Fruit fly (Drosophila melanogaster) whole organism, embryonic: Measurements from ENCODE around the gene Mrgn1.

ENCODE experiments used
- Atf-2 ChIP-seq: fragments of 200-800 bp; sonication (Bioruptor generic); optimal IDR thresholded peaks from 2 replicates; lab custom pipeline; 2016; ENCODE audit warnings: missing biosample characterization, missing genetic modification characterization
- B-H1 ChIP-seq: fragments of 200-800 bp; sonication (Bioruptor generic); IDR thresholded peaks from 3 replicates; pipeline ENCODE4 v1.3.6; 2022; ENCODE audit warnings: missing biosample characterization, missing genetic modification characterization
- BEAF-32 ChIP-seq: fragments of 200-800 bp; sonication (Bioruptor generic); optimal IDR thresholded peaks from 3 replicates; lab custom pipeline; 2017; ENCODE audit warnings: missing biosample characterization, missing genetic modification characterization, mild to moderate bottlenecking, moderate library complexity, missing genetic modification reagents
- Bgb ChIP-seq: fragments of 200-800 bp; sonication (Bioruptor generic); IDR thresholded peaks from 2 replicates; pipeline ENCODE4 v1.3.6; 2022; ENCODE audit warnings: missing biosample characterization, missing genetic modification characterization; ENCODE audit not compliant: partially characterized antibody
- CG10267 ChIP-seq: fragments of 200-800 bp; sonication (Bioruptor generic); optimal IDR thresholded peaks from 2 replicates; lab custom pipeline; 2018; ENCODE audit warnings: missing biosample characterization, mild to moderate bottlenecking, missing genetic modification characterization, moderate library complexity
- CG10274 ChIP-seq: fragments of 200-800 bp; sonication (Bioruptor generic); optimal IDR thresholded peaks from 3 replicates; lab custom pipeline; 2017; ENCODE audit warnings: missing biosample characterization, mild to moderate bottlenecking, missing genetic modification characterization
- CG11695 ChIP-seq: fragments of 200-800 bp; sonication (Bioruptor generic); IDR thresholded peaks from 3 replicates; pipeline ENCODE4 v1.3.6; 2022; ENCODE audit warnings: missing biosample characterization, missing genetic modification characterization
- CG13296 ChIP-seq: fragments of 200-800 bp; sonication (Bioruptor generic); optimal IDR thresholded peaks from 3 replicates; lab custom pipeline; 2018; ENCODE audit warnings: missing biosample characterization, mild to moderate bottlenecking, missing genetic modification characterization
- CG17802 ChIP-seq: fragments of 200-800 bp; sonication (Bioruptor generic); optimal IDR thresholded peaks from 2 replicates; lab custom pipeline; 2018; ENCODE audit warnings: missing biosample characterization, mild to moderate bottlenecking, missing genetic modification characterization, moderate library complexity
- CG17829 ChIP-seq: fragments of 200-800 bp; optimal IDR thresholded peaks from 2 replicates; lab custom pipeline; 2019; ENCODE audit warnings: missing biosample characterization, mild to moderate bottlenecking, missing genetic modification characterization, moderate library complexity
- CG18599 ChIP-seq: fragments of 200-800 bp; sonication (Bioruptor generic); optimal IDR thresholded peaks from 3 replicates; lab custom pipeline; 2017; ENCODE audit warnings: missing biosample characterization, missing genetic modification characterization, mild to moderate bottlenecking, moderate library complexity, missing genetic modification reagents
- CG30020 ChIP-seq: fragments of 200-800 bp; optimal IDR thresholded peaks from 2 replicates; lab custom pipeline; 2019; ENCODE audit warnings: missing biosample characterization, mild to moderate bottlenecking, missing genetic modification characterization, moderate library complexity
- CG31441 ChIP-seq: fragments of 200-800 bp; sonication (Bioruptor generic); IDR thresholded peaks from 2 replicates; pipeline ENCODE4 v1.3.6; 2022; ENCODE audit warnings: missing biosample characterization, missing genetic modification characterization
- CG32767 ChIP-seq: fragments of 200-800 bp; sonication (Bioruptor generic); IDR thresholded peaks from 2 replicates; pipeline ENCODE4 v1.3.6; 2022; ENCODE audit warnings: missing biosample characterization, missing genetic modification characterization
- CG34422 ChIP-seq: fragments of 200-800 bp; sonication (Bioruptor generic); IDR thresholded peaks from 3 replicates; pipeline ENCODE4 v1.3.6; 2022; ENCODE audit warnings: missing biosample characterization, missing genetic modification characterization
- CG3847 ChIP-seq: fragments of 200-800 bp; sonication (Bioruptor generic); IDR thresholded peaks from 2 replicates; pipeline ENCODE4 v1.3.6; 2022; ENCODE audit warnings: missing biosample characterization, missing genetic modification characterization
- CG4730 ChIP-seq: fragments of 200-800 bp; sonication (Bioruptor generic); IDR thresholded peaks from 2 replicates; pipeline ENCODE4 v1.3.6; 2022; ENCODE audit warnings: missing biosample characterization, missing genetic modification characterization
- CG6854 ChIP-seq: fragments of 200-800 bp; sonication (Bioruptor generic); optimal IDR thresholded peaks from 3 replicates; lab custom pipeline; 2017; ENCODE audit warnings: missing biosample characterization, mild to moderate bottlenecking, missing genetic modification characterization
- CG7372 ChIP-seq: fragments of 200-800 bp; sonication (Bioruptor generic); IDR thresholded peaks from 2 replicates; pipeline ENCODE4 v1.3.6; 2022; ENCODE audit warnings: missing biosample characterization, missing genetic modification characterization
- CG7556 ChIP-seq: fragments of 200-800 bp; sonication (Bioruptor generic); optimal IDR thresholded peaks from 2 replicates; lab custom pipeline; 2017; ENCODE audit warnings: missing biosample characterization, mild to moderate bottlenecking, missing genetic modification characterization
- CG8089 ChIP-seq: fragments of 200-800 bp; sonication (Bioruptor generic); optimal IDR thresholded peaks from 3 replicates; lab custom pipeline; 2016; ENCODE audit warnings: missing biosample characterization, missing genetic modification characterization
- CG8765 ChIP-seq: fragments of 200-800 bp; sonication (Bioruptor generic); IDR thresholded peaks from 2 replicates; pipeline ENCODE4 v1.3.6; 2022; ENCODE audit warnings: missing biosample characterization, missing genetic modification characterization
- CG9797 ChIP-seq: fragments of 200-800 bp; sonication (Bioruptor generic); optimal IDR thresholded peaks from 3 replicates; lab custom pipeline; 2018; ENCODE audit warnings: missing biosample characterization, mild to moderate bottlenecking, missing genetic modification characterization
- CG9932 ChIP-seq: fragments of 200-800 bp; sonication (Bioruptor generic); IDR thresholded peaks from 2 replicates; pipeline ENCODE4 v1.3.6; 2022; ENCODE audit warnings: missing biosample characterization, missing genetic modification characterization
- CHES-1-like ChIP-seq: fragments of 200-800 bp; sonication (Bioruptor generic); optimal IDR thresholded peaks from 2 replicates; lab custom pipeline; 2016; ENCODE audit warnings: missing biosample characterization, missing genetic modification characterization
- D19B ChIP-seq: fragments of 200-800 bp; sonication (Bioruptor generic); optimal IDR thresholded peaks from 2 replicates; lab custom pipeline; 2017; ENCODE audit warnings: missing biosample characterization, mild to moderate bottlenecking, missing genetic modification characterization
- Dad ChIP-seq: fragments of 200-800 bp; sonication (Bioruptor generic); optimal IDR thresholded peaks from 3 replicates; lab custom pipeline; 2016; ENCODE audit warnings: missing biosample characterization, missing genetic modification characterization
- Doc3 ChIP-seq: fragments of 200-800 bp; sonication (Bioruptor generic); IDR thresholded peaks from 3 replicates; pipeline ENCODE4 v1.3.6; 2022; ENCODE audit warnings: missing biosample characterization, missing genetic modification characterization; ENCODE audit not compliant: partially characterized antibody
- Kr ChIP-seq: fragments of 200-800 bp; sonication (Bioruptor generic); optimal IDR thresholded peaks from 2 replicates; lab custom pipeline; 2017; ENCODE audit warnings: missing biosample characterization, mild to moderate bottlenecking, missing genetic modification characterization
- Lhr ChIP-seq: fragments of 200-800 bp; sonication (Bioruptor generic); optimal IDR thresholded peaks from 3 replicates; lab custom pipeline; 2017; ENCODE audit warnings: mild to moderate bottlenecking, missing biosample characterization, missing genetic modification reagents, missing genetic modification characterization
- Lpt ChIP-seq: fragments of >200 bp; optimal IDR thresholded peaks from 2 replicates; lab custom pipeline; 2018; ENCODE audit warnings: missing biosample characterization, missing genetic modification characterization
- Med ChIP-seq: fragments of 200-800 bp; sonication (Bioruptor generic); peaks from one replicate; lab custom pipeline; 2016; ENCODE audit warnings: missing biosample characterization, missing genetic modification characterization, mild to moderate bottlenecking, inconsistent platforms, moderate library complexity
- Myb ChIP-seq: fragments of 200-800 bp; sonication (Bioruptor generic); optimal IDR thresholded peaks from 2 replicates; lab custom pipeline; 2016; ENCODE audit warnings: missing biosample characterization, missing genetic modification characterization
- NK7.1 ChIP-seq: fragments of 200-800 bp; sonication (Bioruptor generic); optimal IDR thresholded peaks from 3 replicates; lab custom pipeline; 2016; ENCODE audit warnings: missing biosample characterization, missing genetic modification characterization
- YL-1 ChIP-seq: fragments of 200-800 bp; sonication (Bioruptor generic); optimal IDR thresholded peaks from 3 replicates; lab custom pipeline; 2017; ENCODE audit warnings: missing biosample characterization, mild to moderate bottlenecking, missing genetic modification characterization
- bab2 ChIP-seq: fragments of 200-800 bp; sonication (Bioruptor generic); optimal IDR thresholded peaks from 2 replicates; lab custom pipeline; 2016; ENCODE audit warnings: missing biosample characterization, missing genetic modification characterization
- cas ChIP-seq: fragments of 200-800 bp; sonication (Bioruptor generic); IDR thresholded peaks from 2 replicates; pipeline ENCODE4 v1.3.6; 2022; ENCODE audit warnings: missing biosample characterization, missing genetic modification characterization
- chm ChIP-seq: fragments of 200-800 bp; sonication (Bioruptor generic); IDR thresholded peaks from 2 replicates; pipeline ENCODE4 v1.3.6; 2022; ENCODE audit warnings: missing biosample characterization, missing genetic modification characterization
- chn ChIP-seq: fragments of 200-800 bp; sonication (Bioruptor generic); optimal IDR thresholded peaks from 2 replicates; lab custom pipeline; 2016; ENCODE audit warnings: missing biosample characterization, missing genetic modification characterization
- croc ChIP-seq: fragments of 200-800 bp; sonication (Bioruptor generic); conservative IDR thresholded peaks from 3 replicates; pipeline ENCODE4 v1.3.6; 2022; ENCODE audit warnings: missing biosample characterization, missing genetic modification characterization
- dm ChIP-seq: fragments of 200-800 bp; sonication (Bioruptor generic); optimal IDR thresholded peaks from 3 replicates; lab custom pipeline; 2016; ENCODE audit warnings: missing biosample characterization, missing genetic modification characterization
- ems ChIP-seq: fragments of 200-800 bp; sonication (Bioruptor generic); optimal IDR thresholded peaks from 3 replicates; lab custom pipeline; 2016; ENCODE audit warnings: missing biosample characterization, missing genetic modification characterization
- ewg ChIP-seq: fragments of 200-800 bp; sonication (Bioruptor generic); optimal IDR thresholded peaks from 3 replicates; lab custom pipeline; 2017; ENCODE audit warnings: mild to moderate bottlenecking, missing biosample characterization, missing genetic modification reagents, missing genetic modification characterization
- hb ChIP-seq: fragments of 200-800 bp; sonication (Bioruptor generic); IDR thresholded peaks from 3 replicates; pipeline ENCODE4 v1.3.6; 2022; ENCODE audit warnings: missing biosample characterization, missing genetic modification characterization; ENCODE audit not compliant: partially characterized antibody
- jigr1 ChIP-seq: fragments of 200-800 bp; sonication (Bioruptor generic); IDR thresholded peaks from 3 replicates; pipeline ENCODE4 v1.3.6; 2022; ENCODE audit warnings: missing biosample characterization, missing genetic modification characterization
- kay ChIP-seq: fragments of 200-800 bp; sonication (Bioruptor generic); optimal IDR thresholded peaks from 2 replicates; lab custom pipeline; 2016; ENCODE audit warnings: missing biosample characterization, missing genetic modification characterization
- mld ChIP-seq: fragments of 200-800 bp; sonication (Bioruptor generic); IDR thresholded peaks from 3 replicates; pipeline ENCODE4 v1.3.6; 2022; ENCODE audit warnings: missing biosample characterization, missing genetic modification characterization; ENCODE audit not compliant: partially characterized antibody
- org-1 ChIP-seq: fragments of 200-800 bp; sonication (Bioruptor generic); optimal IDR thresholded peaks from 2 replicates; lab custom pipeline; 2017; ENCODE audit warnings: missing biosample characterization, missing genetic modification characterization
- pnt ChIP-seq: fragments of 200-800 bp; sonication (Bioruptor generic); optimal IDR thresholded peaks from 3 replicates; lab custom pipeline; 2016; ENCODE audit warnings: missing biosample characterization, missing genetic modification characterization
- tup ChIP-seq: fragments of 200-800 bp; sonication (Bioruptor generic); optimal IDR thresholded peaks from 2 replicates; lab custom pipeline; 2016; ENCODE audit warnings: missing biosample characterization, mild to moderate bottlenecking, missing genetic modification characterization, moderate library complexity
- vfl ChIP-seq: fragments of 200-800 bp; sonication (Bioruptor generic); optimal IDR thresholded peaks from 2 replicates; lab custom pipeline; 2016; ENCODE audit warnings: missing biosample characterization, missing genetic modification characterization
- wdn ChIP-seq: fragments of 200-800 bp; sonication (Bioruptor generic); IDR thresholded peaks from 2 replicates; pipeline ENCODE4 v1.3.6; 2022; ENCODE audit warnings: missing biosample characterization, missing genetic modification characterization

The Mrgn1 gene

dm6 chrX:13717982-13718402 is 3.8 kb downstream of the Mrgn1 start, which contains the start of gene Nadsyn (continued):
- TF ChIP-seq CHES-1-like (GFP tag; lab: Kevin White, UChicago): no peak
- peak; percentile 79 for TF ChIP-seq Doc3 (GFP tag; lab: Robert Waterston, UW)
- 0 out of 2 replicates have a peak, but pooled peaks have one; percentile 17 for TF ChIP-seq CG9932 (GFP tag; lab: Robert Waterston, UW)
- no peak for TF ChIP-seq croc (GFP tag; lab: Robert Waterston, UW)
- no peak for TF ChIP-seq Kr (GFP tag; lab: Kevin White, UChicago)
- TF ChIP-seq org-1: no peak
- TF ChIP-seq Atf-2 (GFP tag; lab: Kevin White, UChicago): no peak
- no peak for TF ChIP-seq CG6854
- no peak for TF ChIP-seq tup (GFP tag; lab: Kevin White, UChicago)
- no peak for TF ChIP-seq CG9797 (GFP tag; lab: Kevin White, UChicago)
- no peak for TF ChIP-seq Lhr (GFP tag; lab: Kevin White, UChicago)
- no peak for TF ChIP-seq CG17802 (tag; lab: Kevin White, UChicago)
- no peak for TF ChIP-seq CG7556 (GFP tag; lab: Kevin White, UChicago)
- no peak for TF ChIP-seq NK7.1
- no peak for TF ChIP-seq CG8089 (GFP tag; lab: Kevin White, UChicago)
- TF ChIP-seq Myb (GFP tag; lab: Kevin White, UChicago): no peak
- no peak for TF ChIP-seq CG18599 (GFP tag; lab: Kevin White, UChicago)
- no peak for TF ChIP-seq CG17829 (tag; lab: Kevin White, UChicago)
- TF ChIP-seq D19B (GFP tag; lab: Kevin White, UChicago): no peak
- no peak for TF ChIP-seq chm
- TF ChIP-seq chn (GFP tag; lab: Kevin White, UChicago): no peak
- TF ChIP-seq Dad (GFP tag; lab: Kevin White, UChicago): no peak
- no peak for TF ChIP-seq Lpt (GFP tag; lab: Kevin White, UChicago)
- TF ChIP-seq bab2 (GFP tag; lab: Kevin White, UChicago): no peak
- TF ChIP-seq mld (GFP tag; lab: Robert Waterston, UW): peak; percentile 74
- TF ChIP-seq cas: no peak
- TF ChIP-seq CG34422 (GFP tag; lab: Robert Waterston, UW): 0 out of 3 replicates have a peak, but pooled peaks have one; percentile 31
- TF ChIP-seq CG30020 (tag; lab: Kevin White, UChicago): peak; percentile 7
- TF ChIP-seq wdn (GFP tag; lab: Robert Waterston, UW): no peak
- TF ChIP-seq ewg: no peak
- TF ChIP-seq dm (GFP tag; lab: Kevin White, UChicago): no peak
- no peak for TF ChIP-seq kay (GFP tag; lab: Kevin White, UChicago)
- TF ChIP-seq B-H1 (GFP tag; lab: Robert Waterston, UW): no peak
- no peak for TF ChIP-seq CG8765 (GFP tag; lab: Robert Waterston, UW)
- TF ChIP-seq hb (GFP tag; lab: Robert Waterston, UW): peak; percentile 74; the same call in 2 of the 3 replicates
- TF ChIP-seq jigr1 (GFP tag; lab: Robert Waterston, UW): no peak
- TF ChIP-seq Bgb: peak; percentile 84
- peak; percentile 82 for TF ChIP-seq BEAF-32 (GFP tag; lab: Kevin White, UChicago)
- no peak for TF ChIP-seq CG3847
- TF ChIP-seq CG7372 (GFP tag; lab: Robert Waterston, UW): no peak
- no peak for TF ChIP-seq CG11695
- no peak for TF ChIP-seq ems (GFP tag; lab: Kevin White, UChicago)
- no peak for TF ChIP-seq CG13296 (GFP tag; lab: Kevin White, UChicago)
- TF ChIP-seq vfl (GFP tag; lab: Kevin White, UChicago): no peak
- TF ChIP-seq Med: peak; percentile 81
- TF ChIP-seq CG32767 (GFP tag; lab: Robert Waterston, UW): no peak
- TF ChIP-seq CG10267 (tag; lab: Kevin White, UChicago): peak; percentile 13
- no peak for TF ChIP-seq YL-1
- TF ChIP-seq CG31441 (GFP tag; lab: Robert Waterston, UW): no peak
- no peak for TF ChIP-seq CG4730 (GFP tag; lab: Robert Waterston, UW)
- TF ChIP-seq pnt (GFP tag; lab: Kevin White, UChicago): no peak
- no peak for TF ChIP-seq CG10274 (GFP tag; lab: Kevin White, UChicago)
